Worm (Caenorhabditis elegans) whole organism, L1 larva: ENCODE data around the gene flp-34.
A peak's percentile ranks its signal among the peaks of the same experiment; 100 is the strongest.

ENCODE experiments used
- C16A3.4 ChIP-seq: fragments of 150-350 bp; optimal IDR thresholded peaks from 2 replicates; lab custom pipeline; 2014; ENCODE audit warnings: missing biosample characterization, missing genetic modification characterization
- F16B12.6 ChIP-seq: fragments of 150-350 bp; optimal IDR thresholded peaks from 2 replicates; lab custom pipeline; 2014; ENCODE audit warnings: missing biosample characterization, missing genetic modification characterization
- aha-1 ChIP-seq: fragments of 150-350 bp; optimal IDR thresholded peaks from 2 replicates; lab custom pipeline; 2014; ENCODE audit warnings: missing biosample characterization, missing genetic modification characterization
- alr-1 ChIP-seq: fragments of 200-800 bp; sonication (Bioruptor generic); optimal IDR thresholded peaks from 2 replicates; lab custom pipeline; 2018; ENCODE audit warnings: borderline replicate concordance, mild to moderate bottlenecking, missing genetic modification characterization, missing compliant biosample characterization
- aly-2 ChIP-seq: fragments of 150-350 bp; optimal IDR thresholded peaks from 2 replicates; lab custom pipeline; 2014; ENCODE audit warnings: missing biosample characterization, missing genetic modification characterization
- ceh-63 ChIP-seq: fragments of 200-800 bp; sonication (Bioruptor generic); optimal IDR thresholded peaks from 2 replicates; lab custom pipeline; 2018; ENCODE audit warnings: mild to moderate bottlenecking, missing genetic modification characterization, missing compliant biosample characterization
- ceh-82 ChIP-seq, 3 experiments: fragments of 150-350 bp in 1 of 3; sonication (generic microtip) in 2 of 3; optimal IDR thresholded peaks; 2 replicates each; lab custom pipeline; 2014 to 2017; ENCODE audit warnings: missing biosample characterization in 3 of 3, missing genetic modification characterization in 3 of 3
- efl-1 ChIP-seq, 4 experiments: fragments of 150-350 bp; optimal IDR thresholded peaks in 3 of 4; peaks in 1 of 4; 1 replicate in 1 of 4; 2 replicates in 3 of 4; lab custom pipeline; 2014; ENCODE audit warnings: missing biosample characterization in 2 of 4, missing genetic modification characterization in 2 of 4, missing genetic modification reagents in 2 of 4
- efl-3 ChIP-seq: fragments of 200-800 bp; sonication (Bioruptor generic); optimal IDR thresholded peaks from 2 replicates; lab custom pipeline; 2018; ENCODE audit warnings: mild to moderate bottlenecking, missing genetic modification characterization, missing compliant biosample characterization
- egl-27 ChIP-seq, 2 experiments: fragments of 150-350 bp in 1 of 2; sonication (generic microtip); optimal IDR thresholded peaks; 3 replicates each; lab custom pipeline; 2017 to 2018; ENCODE audit warnings: missing biosample characterization in 2 of 2, missing genetic modification characterization in 2 of 2, missing genetic modification reagents in 2 of 2
- elt-2 ChIP-seq: sonication (generic microtip); optimal IDR thresholded peaks from 2 replicates; lab custom pipeline; 2016; ENCODE audit warnings: missing genetic modification characterization, mild to moderate bottlenecking, inconsistent platforms, missing compliant biosample characterization, missing genetic modification reagents
- elt-3 ChIP-seq, 6 experiments: fragments of 150-350 bp in 1 of 6; sonication (generic microtip); optimal IDR thresholded peaks; 2 replicates each; lab custom pipeline; 2017 to 2018; ENCODE audit warnings: missing biosample characterization in 6 of 6, missing genetic modification characterization in 6 of 6, inconsistent platforms in 1 of 6
- fkh-10 ChIP-seq: sonication (generic microtip); optimal IDR thresholded peaks from 2 replicates; lab custom pipeline; 2017; ENCODE audit warnings: missing biosample characterization, missing genetic modification reagents, missing genetic modification characterization
- fkh-4 ChIP-seq: sonication (generic microtip); optimal IDR thresholded peaks from 2 replicates; lab custom pipeline; 2016; ENCODE audit warnings: missing compliant biosample characterization, missing genetic modification characterization, borderline replicate concordance
- fkh-8 ChIP-seq: sonication (generic microtip); optimal IDR thresholded peaks from 2 replicates; lab custom pipeline; 2016; ENCODE audit warnings: mild to moderate bottlenecking, missing genetic modification characterization, missing compliant biosample characterization
- hlh-17 ChIP-seq: fragments of 200-800 bp; sonication (Bioruptor generic); optimal IDR thresholded peaks from 2 replicates; lab custom pipeline; 2018; ENCODE audit warnings: missing genetic modification characterization, mild to moderate bottlenecking, missing compliant biosample characterization, moderate library complexity, borderline replicate concordance
- isw-1 ChIP-seq: fragments of 200-800 bp; sonication (Bioruptor generic); IDR thresholded peaks from 2 replicates; pipeline ENCODE4 v1.3.6; 2022; ENCODE audit warnings: missing genetic modification characterization, missing compliant biosample characterization
- lin-15B ChIP-seq: fragments of 150-350 bp; sonication (generic microtip); optimal IDR thresholded peaks from 3 replicates; lab custom pipeline; 2014; ENCODE audit warnings: missing biosample characterization, missing genetic modification characterization
- lin-35 ChIP-seq, 2 experiments: fragments of 150-350 bp; optimal IDR thresholded peaks; 2 replicates each; lab custom pipeline; 2014; ENCODE audit warnings: missing biosample characterization in 2 of 2, missing genetic modification characterization in 2 of 2, missing genetic modification reagents in 2 of 2
- lin-39 ChIP-seq: fragments of 150-350 bp; optimal IDR thresholded peaks from 2 replicates; lab custom pipeline; 2014; ENCODE audit warnings: missing biosample characterization, missing genetic modification reagents, missing genetic modification characterization
- lsy-2 ChIP-seq, 2 experiments: fragments of 150-350 bp; optimal IDR thresholded peaks; 2 replicates each; lab custom pipeline; 2014; ENCODE audit warnings: missing biosample characterization in 2 of 2, missing genetic modification characterization in 2 of 2
- mep-1 ChIP-seq: fragments of 150-350 bp; optimal IDR thresholded peaks from 2 replicates; lab custom pipeline; 2014; ENCODE audit warnings: missing biosample characterization, missing genetic modification characterization
- nhr-11 ChIP-seq: fragments of 150-350 bp; optimal IDR thresholded peaks from 2 replicates; lab custom pipeline; 2014; ENCODE audit warnings: missing biosample characterization, missing genetic modification characterization
- nhr-12 ChIP-seq: sonication (generic microtip); optimal IDR thresholded peaks from 2 replicates; lab custom pipeline; 2017; ENCODE audit warnings: missing biosample characterization, missing genetic modification characterization
- nhr-19 ChIP-seq: fragments of 200-800 bp; sonication (Bioruptor generic); conservative IDR thresholded peaks from 2 replicates; pipeline ENCODE4 v1.3.6; 2022; ENCODE audit warnings: missing genetic modification characterization, missing compliant biosample characterization
- nhr-20 ChIP-seq: sonication (generic microtip); optimal IDR thresholded peaks from 2 replicates; lab custom pipeline; 2016; ENCODE audit warnings: mild to moderate bottlenecking, missing genetic modification characterization, missing compliant biosample characterization
- nhr-237 ChIP-seq: fragments of 150-350 bp; optimal IDR thresholded peaks from 2 replicates; lab custom pipeline; 2014; ENCODE audit warnings: missing biosample characterization, missing genetic modification characterization
- nhr-28 ChIP-seq: fragments of 150-350 bp; optimal IDR thresholded peaks from 2 replicates; lab custom pipeline; 2014; ENCODE audit warnings: missing biosample characterization, missing genetic modification characterization
- nhr-77 ChIP-seq: fragments of 150-350 bp; optimal IDR thresholded peaks from 2 replicates; lab custom pipeline; 2014; ENCODE audit warnings: missing biosample characterization, missing genetic modification characterization
- nhr-85 ChIP-seq: sonication (generic microtip); peaks from one replicate; lab custom pipeline; 2016; ENCODE audit warnings: missing genetic modification characterization, inconsistent platforms, missing compliant biosample characterization
- pag-3 ChIP-seq: sonication (generic microtip); optimal IDR thresholded peaks from 2 replicates; lab custom pipeline; 2017; ENCODE audit warnings: missing genetic modification characterization, mild to moderate bottlenecking, missing compliant biosample characterization, antibody characterized with exemption, borderline replicate concordance; ENCODE audit not compliant: insufficient read depth
- rnt-1 ChIP-seq: sonication (generic microtip); optimal IDR thresholded peaks from 2 replicates; lab custom pipeline; 2016; ENCODE audit warnings: mild to moderate bottlenecking, missing genetic modification characterization, moderate library complexity, missing compliant biosample characterization
- snpc-4 ChIP-seq: fragments of 150-350 bp; optimal IDR thresholded peaks from 2 replicates; lab custom pipeline; 2014; ENCODE audit warnings: missing biosample characterization, missing genetic modification characterization
- snu-23 ChIP-seq: sonication (generic microtip); optimal IDR thresholded peaks from 2 replicates; lab custom pipeline; 2016; ENCODE audit warnings: missing genetic modification characterization, missing compliant biosample characterization
- sox-4 ChIP-seq: sonication (generic microtip); optimal IDR thresholded peaks from 2 replicates; lab custom pipeline; 2016; ENCODE audit warnings: missing genetic modification characterization, missing compliant biosample characterization
- tlp-1 ChIP-seq: fragments of 150-350 bp; optimal IDR thresholded peaks from 2 replicates; lab custom pipeline; 2014; ENCODE audit warnings: missing biosample characterization, missing genetic modification characterization
- unc-130 ChIP-seq: fragments of 150-350 bp; optimal IDR thresholded peaks from 2 replicates; lab custom pipeline; 2017; ENCODE audit warnings: missing biosample characterization, missing genetic modification characterization, inconsistent platforms
- unc-62 ChIP-seq: fragments of 150-350 bp; optimal IDR thresholded peaks from 2 replicates; lab custom pipeline; 2014; ENCODE audit warnings: missing biosample characterization, missing genetic modification reagents, missing genetic modification characterization
- unc-86 ChIP-seq: sonication (generic microtip); optimal IDR thresholded peaks from 2 replicates; lab custom pipeline; 2016; ENCODE audit warnings: missing genetic modification characterization, missing compliant biosample characterization
- unc-98 ChIP-seq: fragments of 200-800 bp; sonication (Bioruptor generic); IDR thresholded peaks from 2 replicates; pipeline ENCODE4 v1.3.6; 2022; ENCODE audit warnings: missing genetic modification characterization, missing compliant biosample characterization
- vab-15 ChIP-seq: sonication (generic microtip); optimal IDR thresholded peaks from 2 replicates; lab custom pipeline; 2017; ENCODE audit warnings: missing genotype, mild to moderate bottlenecking, missing genetic modification characterization, missing compliant biosample characterization
- xbp-1 ChIP-seq: sonication (generic microtip); optimal IDR thresholded peaks from 2 replicates; lab custom pipeline; 2016; ENCODE audit warnings: missing genetic modification characterization, missing compliant biosample characterization
- zag-1 ChIP-seq: fragments of 150-350 bp; optimal IDR thresholded peaks from 2 replicates; lab custom pipeline; 2014; ENCODE audit warnings: missing biosample characterization, missing genetic modification characterization
- zip-4 ChIP-seq: fragments of 200-800 bp; sonication (Bioruptor generic); optimal IDR thresholded peaks from 2 replicates; lab custom pipeline; 2018; ENCODE audit warnings: mild to moderate bottlenecking, missing genetic modification characterization, moderate library complexity, missing compliant biosample characterization
- ztf-4 ChIP-seq: fragments of 150-350 bp; optimal IDR thresholded peaks from 2 replicates; lab custom pipeline; 2014; ENCODE audit warnings: missing biosample characterization, missing genetic modification characterization

Gene flp-34

DNA sequence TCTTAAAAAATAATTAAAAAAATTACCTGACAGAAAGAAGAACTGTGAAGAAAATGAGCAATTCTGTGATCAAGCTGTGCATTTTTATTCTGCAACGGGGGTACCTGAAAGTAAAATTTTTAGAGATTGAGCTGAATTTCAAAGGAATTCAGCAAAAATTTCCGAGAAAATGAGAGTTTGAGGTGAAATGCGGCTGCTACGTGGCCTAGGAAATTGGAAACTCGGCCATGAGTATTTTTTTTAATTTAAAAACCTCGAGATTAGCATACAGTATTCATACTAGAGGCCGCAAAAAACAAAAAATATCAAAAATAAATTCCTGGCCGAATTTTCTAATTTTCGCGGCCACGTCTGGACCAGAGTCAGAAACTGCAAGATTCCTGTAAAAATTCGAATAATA, at the start of gene flp-34:
flp-34 (minus strand) TSS at position 101 of the 400 bp plus-strand sequence.
- no peak for TF ChIP-seq nhr-77
- TF ChIP-seq xbp-1 = no peak
- no peak for TF ChIP-seq snu-23 (GFP tag; lab: Kevin White, UChicago)
- TF ChIP-seq isw-1 = no peak
- no peak for TF ChIP-seq lin-35 (GFP tag; optimal IDR thresholded peaks at IDR 0.05; lab: Kevin White, UChicago)
- no peak for TF ChIP-seq vab-15
- TF ChIP-seq efl-1 (optimal IDR thresholded peaks at IDR 0.05; lab: Kevin White, UChicago) = no peak
- TF ChIP-seq efl-1 (GFP tag; optimal IDR thresholded peaks at IDR 0.05 in 1 of 2; lab: Kevin White, UChicago) = peak in 1 of 2 experiments; percentile 3

DNA sequence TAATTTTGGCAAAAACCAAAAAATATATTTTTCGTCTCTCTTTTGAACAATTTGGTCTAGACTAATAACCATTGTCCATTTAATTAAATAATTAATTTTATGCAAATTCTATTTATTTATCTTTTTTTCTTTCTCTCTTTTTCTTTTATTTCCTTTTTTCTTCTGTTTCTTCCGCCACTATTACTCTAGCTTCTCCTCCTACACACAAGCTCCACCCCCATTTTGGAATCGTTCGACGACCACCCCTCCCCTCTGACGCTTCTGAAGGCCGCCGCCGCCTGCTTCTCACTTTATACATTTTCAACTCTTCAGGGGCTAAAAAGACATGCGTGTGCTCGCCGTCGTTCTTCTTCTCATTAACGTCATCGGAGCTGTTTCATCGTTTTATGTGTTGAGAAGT, 41.7 kb upstream of the flp-34 start, which contains the start of gene K10C9.1:
K10C9.1 (plus strand) TSS at position 301 of the 400 bp plus-strand sequence.
- TF ChIP-seq nhr-85 (tag; lab: Kevin White, UChicago) (no peak), F16B12.6 (no peak), lin-39 (tag; lab: Kevin White, UChicago) (no peak), tlp-1 (tag; lab: Kevin White, UChicago) (no peak), aha-1 (tag; lab: Kevin White, UChicago) (no peak), mep-1 (no peak), nhr-19 (no peak), nhr-237 (tag; lab: Kevin White, UChicago) (no peak), ztf-4 (tag; lab: Kevin White, UChicago) (no peak), lin-15B (tag; lab: Kevin White, UChicago) (no peak), ceh-63 (no peak), alr-1 (no peak), C16A3.4 (no peak), zip-4 (GFP tag; lab: Kevin White, UChicago) (no peak), snu-23 (GFP tag; lab: Kevin White, UChicago) (no peak)

- TF ChIP-seq unc-130 (tag; lab: Kevin White, UChicago) (no peak), snu-23 (GFP tag; lab: Kevin White, UChicago) (no peak), nhr-11 (tag; lab: Kevin White, UChicago) (no peak), lsy-2 (tag; optimal IDR thresholded peaks at IDR 0.05; lab: Kevin White, UChicago) (no peak), elt-3 (tag; optimal IDR thresholded peaks at IDR 0.05; lab: Kevin White, UChicago) (no peak), nhr-12 (tag; lab: Kevin White, UChicago) (no peak), unc-98 (GFP tag; lab: Robert Waterston, UW) (no peak), fkh-10 (no peak), isw-1 (no peak), unc-86 (no peak), F16B12.6 (no peak), fkh-4 (tag; lab: Kevin White, UChicago) (no peak), nhr-85 (tag; lab: Kevin White, UChicago) (no peak), fkh-8 (no peak)
Observed at ce11 chrV:1067468-1067867, 34.3 kb upstream of the flp-34 start, which contains the start of gene K10C9.7. Gene K10C9.7, minus strand, starts transcription at chrV:1067568.

DNA sequence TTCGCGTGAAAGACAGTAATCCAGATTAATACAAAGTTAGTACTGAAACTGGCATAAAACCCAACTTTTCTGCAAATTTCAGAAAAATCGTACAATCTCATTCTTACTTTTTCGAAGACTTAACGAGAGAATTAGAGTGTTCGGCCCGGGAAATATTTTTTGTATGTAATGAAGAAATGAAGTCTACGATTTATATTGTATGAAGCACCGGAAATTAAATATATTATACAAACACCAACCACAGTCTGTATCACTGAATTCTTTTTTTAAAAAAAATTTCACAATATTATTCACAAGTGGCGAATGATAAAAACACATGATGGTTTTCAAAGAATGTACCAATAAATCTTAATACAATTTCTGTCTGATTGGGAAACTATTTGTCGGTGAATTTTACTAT, 31.3 kb upstream of the flp-34 start, which contains the start of gene str-67:
str-67 (minus strand) TSS at position 101 of the 400 bp plus-strand sequence.
- TF ChIP-seq efl-3 (GFP tag; lab: Kevin White, UChicago) (no peak), C16A3.4 (no peak), efl-1 (optimal IDR thresholded peaks at IDR 0.05; lab: Kevin White, UChicago) (no peak), efl-1 (GFP tag; optimal IDR thresholded peaks at IDR 0.05 in 1 of 2; lab: Kevin White, UChicago) (no peak), egl-27 (tag; optimal IDR thresholded peaks at IDR 0.05; lab: Kevin White, UChicago) (no peak), snpc-4 (tag; lab: Kevin White, UChicago) (no peak), nhr-28 (tag; lab: Kevin White, UChicago) (no peak), zag-1 (tag; lab: Kevin White, UChicago) (no peak), hlh-17 (GFP tag; lab: Kevin White, UChicago) (no peak), fkh-4 (tag; lab: Kevin White, UChicago) (no peak), isw-1 (no peak), elt-2 (no peak), pag-3 (tag; lab: Kevin White, UChicago) (no peak), mep-1 (no peak), rnt-1 (tag; lab: Kevin White, UChicago) (no peak), nhr-20 (tag; lab: Kevin White, UChicago) (no peak), ceh-82 (tag; optimal IDR thresholded peaks at IDR 0.05; lab: Kevin White, UChicago) (no peak), unc-62 (GFP tag; lab: Kevin White, UChicago) (no peak), fkh-8 (no peak), sox-4 (no peak), aly-2 (tag; lab: Kevin White, UChicago) (no peak)
